Fruit fly (Drosophila melanogaster): ENCODE results near the gene wntD.

Gene wntD

DNA sequence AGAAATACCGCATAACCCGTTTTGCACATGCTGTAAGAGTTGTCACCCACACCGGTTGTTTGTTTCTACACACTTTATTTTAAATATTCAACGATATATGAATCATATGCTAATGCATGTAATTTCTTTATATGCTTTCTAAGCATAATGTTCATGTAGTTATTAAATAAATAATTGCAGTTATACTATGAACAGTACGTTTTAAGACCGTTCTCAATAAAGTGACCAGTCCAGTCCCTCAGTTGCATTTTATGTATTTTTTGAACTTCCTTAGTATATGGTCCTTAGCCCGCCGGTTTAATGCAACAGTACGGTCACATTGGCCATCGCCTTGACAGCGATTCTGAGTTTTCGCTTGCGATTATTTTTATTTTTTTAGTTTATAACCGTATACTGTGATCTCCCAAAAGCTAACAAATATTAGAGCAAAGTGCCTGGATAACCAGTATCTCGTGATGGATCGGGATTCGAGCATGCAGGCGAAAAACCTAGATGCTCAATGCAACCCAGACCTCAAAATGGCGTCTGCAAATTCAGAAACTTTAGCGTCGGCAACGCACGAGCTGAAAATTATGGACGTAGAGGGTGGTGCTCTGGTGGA, 28.8 kb downstream of the wntD start, which contains the start of gene Ravus (continued):
- TF ChIP-seq ash1 (GFP tag; optimal IDR thresholded peaks at IDR 0.05) (no peak), CG13775 (GFP tag; optimal IDR thresholded peaks at IDR 0.05) (peak; percentile 54), rib (GFP tag; IDR thresholded peaks at IDR 0.05) (no peak), ase (GFP tag; IDR thresholded peaks at IDR 0.05) (no peak), CG4360 (GFP tag; IDR thresholded peaks at IDR 0.05) (no peak), Hr51 (GFP tag; optimal IDR thresholded peaks at IDR 0.05) (peak in 1 of 2 experiments; percentile 19), esg (GFP tag; conservative IDR thresholded peaks at IDR 0.05) (peak; percentile 54), E2f2 (GFP tag; IDR thresholded peaks at IDR 0.05) (peak; percentile 73), gro (GFP tag; optimal IDR thresholded peaks at IDR 0.05) (peak; percentile 34), pfk (GFP tag; optimal IDR thresholded peaks at IDR 0.05) (no peak), CG9817 (tag; optimal IDR thresholded peaks at IDR 0.05) (peak; percentile 64), Sin3A (optimal IDR thresholded peaks at IDR 0.05) (peak; percentile 95), bsh (GFP tag; optimal IDR thresholded peaks at IDR 0.05) (peak in 1 of 2 experiments; percentile 27), Kr (GFP tag; optimal IDR thresholded peaks at IDR 0.05) (no peak), chif (GFP tag; optimal IDR thresholded peaks at IDR 0.05) (peak in 1 of 2 experiments; percentile 33), CG16863 (GFP tag; optimal IDR thresholded peaks at IDR 0.05) (no peak), CG8924 (tag; optimal IDR thresholded peaks at IDR 0.05) (peak; percentile 64), CG2202 (tag; optimal IDR thresholded peaks at IDR 0.05) (no peak), lola (GFP tag; optimal IDR thresholded peaks at IDR 0.05) (peak in 1 of 3 experiments; percentile 44), Fer2 (tag; optimal IDR thresholded peaks at IDR 0.05) (peak; percentile 26), repo (GFP tag; optimal IDR thresholded peaks at IDR 0.05) (no peak), CG4282 (GFP tag; optimal IDR thresholded peaks at IDR 0.05) (no peak), hth (optimal IDR thresholded peaks at IDR 0.05) (no peak), jing (GFP tag; optimal IDR thresholded peaks at IDR 0.05) (no peak), CG1529 (GFP tag; optimal IDR thresholded peaks at IDR 0.05) (no peak), TFAM (GFP tag; optimal IDR thresholded peaks at IDR 0.05) (no peak), vvl (GFP tag; IDR thresholded peaks at IDR 0.05) (0 out of 2 replicates have a peak, but pooled peaks have one; percentile 19), Xbp1 (GFP tag; optimal IDR thresholded peaks at IDR 0.05) (peak; percentile 51), CG12942 (GFP tag; optimal IDR thresholded peaks at IDR 0.05) (peak; percentile 8), en (GFP tag; optimal IDR thresholded peaks at IDR 0.05) (no peak), Sry-β (GFP tag; optimal IDR thresholded peaks at IDR 0.05) (no peak), CG32532 (GFP tag; IDR thresholded peaks at IDR 0.05) (peak; percentile 53), Oli (tag; optimal IDR thresholded peaks at IDR 0.05) (peak; percentile 34), yki (optimal IDR thresholded peaks at IDR 0.05) (no peak), Xrp1 (GFP tag; IDR thresholded peaks at IDR 0.05) (0 out of 2 replicates have a peak, but pooled peaks have one; percentile 21), bowl (GFP tag; IDR thresholded peaks at IDR 0.05) (no peak), CG17385 (GFP tag; optimal IDR thresholded peaks at IDR 0.05) (no peak), PHDP (tag; optimal IDR thresholded peaks at IDR 0.05) (peak; percentile 39), grau (tag; optimal IDR thresholded peaks at IDR 0.05) (peak; percentile 67), Usf (GFP tag; optimal IDR thresholded peaks at IDR 0.05) (peak; percentile 24), CG30403 (GFP tag; optimal IDR thresholded peaks at IDR 0.05) (peak; percentile 64), nmo (GFP tag; optimal IDR thresholded peaks at IDR 0.05) (peak; percentile 84), Hmx (GFP tag; optimal IDR thresholded peaks at IDR 0.05) (peak; percentile 20), B-H1 (GFP tag; IDR thresholded peaks at IDR 0.05) (no peak), cwo (GFP tag; optimal IDR thresholded peaks at IDR 0.05) (no peak), scrt (GFP tag; optimal IDR thresholded peaks at IDR 0.05) (peak; percentile 11), trem (tag; optimal IDR thresholded peaks at IDR 0.05) (peak; percentile 57), eve (GFP tag; optimal IDR thresholded peaks at IDR 0.05) (no peak), lmd (GFP tag; IDR thresholded peaks at IDR 0.05) (peak; percentile 59; the same call in 1 of the 2 replicates), tin (GFP tag; optimal IDR thresholded peaks at IDR 0.05) (peak; percentile 41), stwl (tag; optimal IDR thresholded peaks at IDR 0.05) (peak; percentile 82)
